Fruit fly (Drosophila melanogaster) whole organism, wandering third instar larva: Measurements from ENCODE around the gene CG12589.

Experiments
- CG32264 ChIP-seq: fragments of 200-800 bp; sonication (Bioruptor generic); optimal IDR thresholded peaks from 2 replicates; lab custom pipeline; 2016; ENCODE audit warnings: missing biosample characterization, missing genetic modification characterization
- CG9705 ChIP-seq: fragments of 200-800 bp; sonication (Bioruptor generic); optimal IDR thresholded peaks from 2 replicates; lab custom pipeline; 2018; ENCODE audit warnings: missing biosample characterization, mild to moderate bottlenecking, missing genetic modification characterization
- CrebA ChIP-seq: fragments of 200-800 bp; sonication (Bioruptor generic); optimal IDR thresholded peaks from 2 replicates; lab custom pipeline; 2016; ENCODE audit warnings: missing biosample characterization, mild to moderate bottlenecking, missing genetic modification characterization, borderline replicate concordance
- Dfd ChIP-seq: fragments of >200 bp; optimal IDR thresholded peaks from 2 replicates; lab custom pipeline; 2017; ENCODE audit warnings: missing biosample characterization, missing genetic modification characterization
- Dif ChIP-seq: fragments of 200-275, 200-300 bp; sonication (Bioruptor generic); optimal IDR thresholded peaks from 2 replicates; lab custom pipeline; 2018; ENCODE audit warnings: missing biosample characterization, missing genetic modification characterization; ENCODE audit not compliant: partially characterized antibody
- GATAd ChIP-seq: sonication (Bioruptor generic); optimal IDR thresholded peaks from 2 replicates; lab custom pipeline; 2016; ENCODE audit warnings: missing biosample characterization, missing genetic modification characterization
- HLH106 ChIP-seq: fragments of 200-800 bp; optimal IDR thresholded peaks from 3 replicates; lab custom pipeline; 2019; ENCODE audit warnings: missing biosample characterization, mild to moderate bottlenecking, missing genetic modification characterization, moderate library complexity
- Hnf4 ChIP-seq: fragments of 200-800 bp; sonication (Bioruptor generic); optimal IDR thresholded peaks from 2 replicates; lab custom pipeline; 2016; ENCODE audit warnings: missing biosample characterization, mild to moderate bottlenecking, missing genetic modification characterization
- Hr78 ChIP-seq: fragments of >200 bp; optimal IDR thresholded peaks from 2 replicates; lab custom pipeline; 2017; ENCODE audit warnings: missing biosample characterization, missing genetic modification characterization
- Hr83 ChIP-seq: fragments of 200-300 bp; sonication (Bioruptor generic); optimal IDR thresholded peaks from 2 replicates; lab custom pipeline; 2016; ENCODE audit warnings: missing biosample characterization, mild to moderate bottlenecking, missing genetic modification characterization, moderate library complexity; ENCODE audit not compliant: poor library complexity, severe bottlenecking
- Jra ChIP-seq: sonication (Bioruptor generic); optimal IDR thresholded peaks from 2 replicates; lab custom pipeline; 2016; ENCODE audit warnings: missing biosample characterization, missing genetic modification characterization
- Mio ChIP-seq: sonication (Bioruptor generic); optimal IDR thresholded peaks from 2 replicates; lab custom pipeline; 2016; ENCODE audit warnings: missing biosample characterization, missing genetic modification characterization
- Myc ChIP-seq: fragments of >200 bp; optimal IDR thresholded peaks from 2 replicates; lab custom pipeline; 2017
- N ChIP-seq: fragments of >200 bp; optimal IDR thresholded peaks from 2 replicates; lab custom pipeline; 2018; ENCODE audit warnings: missing biosample characterization, missing external identifiers, missing genetic modification characterization
- OdsH ChIP-seq: fragments of 200-800 bp; sonication (Bioruptor generic); optimal IDR thresholded peaks from 2 replicates; lab custom pipeline; 2016; ENCODE audit warnings: missing biosample characterization, mild to moderate bottlenecking, missing genetic modification characterization
- Rel ChIP-seq, 2 experiments: fragments of 200-800 bp; sonication (Bioruptor generic) in 1 of 2; optimal IDR thresholded peaks; 2 replicates in 1 of 2; 3 replicates in 1 of 2; lab custom pipeline; 2016 to 2019; ENCODE audit warnings: mild to moderate bottlenecking in 2 of 2, missing biosample characterization in 2 of 2, missing genetic modification characterization in 2 of 2, moderate library complexity in 1 of 2
- Sp1 ChIP-seq: fragments of 200-800 bp; sonication (Bioruptor generic); optimal IDR thresholded peaks from 3 replicates; lab custom pipeline; 2019; ENCODE audit warnings: missing biosample characterization, mild to moderate bottlenecking, missing genetic modification characterization, moderate library complexity
- Vsx2 ChIP-seq: fragments of 200-300, 225-300 bp; sonication (Bioruptor generic); optimal IDR thresholded peaks from 2 replicates; lab custom pipeline; 2018; ENCODE audit warnings: missing biosample characterization, missing genetic modification characterization; ENCODE audit not compliant: partially characterized antibody
- br ChIP-seq: fragments of 200-800 bp; sonication (Bioruptor generic); optimal IDR thresholded peaks from 2 replicates; lab custom pipeline; 2016; ENCODE audit warnings: missing biosample characterization, missing genetic modification characterization
- brk ChIP-seq: fragments of 200-800 bp; sonication (Bioruptor generic); optimal IDR thresholded peaks from 2 replicates; lab custom pipeline; 2016; ENCODE audit warnings: missing biosample characterization, mild to moderate bottlenecking, missing genetic modification characterization
- dl ChIP-seq, 2 experiments: fragments of 175-275, 200-275 bp in 1 of 2; fragments of 200-275 bp in 1 of 2; sonication (Bioruptor generic); optimal IDR thresholded peaks; lab custom pipeline; 2018; ENCODE audit warnings: mild to moderate bottlenecking in 2 of 2, missing biosample characterization in 2 of 2, missing genetic modification characterization in 2 of 2, moderate library complexity in 2 of 2; ENCODE audit not compliant: partially characterized antibody in 2 of 2, insufficient read depth in 1 of 2
- dmrt93B ChIP-seq: fragments of 200-800 bp; sonication (Bioruptor generic); optimal IDR thresholded peaks from 2 replicates; lab custom pipeline; 2018; ENCODE audit warnings: missing biosample characterization, mild to moderate bottlenecking, missing genetic modification characterization
- dsf ChIP-seq: sonication (Bioruptor generic); optimal IDR thresholded peaks from 2 replicates; lab custom pipeline; 2016; ENCODE audit warnings: missing biosample characterization, missing genetic modification characterization, borderline replicate concordance
- ey ChIP-seq: fragments of 200-800 bp; sonication (Bioruptor generic); optimal IDR thresholded peaks from 2 replicates; lab custom pipeline; 2016; ENCODE audit warnings: missing biosample characterization, missing genetic modification characterization
- foxo ChIP-seq, 2 experiments: fragments of 200-800 bp; sonication (Bioruptor generic); optimal IDR thresholded peaks; 2 replicates in 1 of 2; 3 replicates in 1 of 2; lab custom pipeline; 2016 to 2017; ENCODE audit warnings: missing biosample characterization in 2 of 2, missing genetic modification characterization in 2 of 2
- fru ChIP-seq: fragments of 200-800 bp; sonication (Bioruptor generic); optimal IDR thresholded peaks from 3 replicates; lab custom pipeline; 2016; ENCODE audit warnings: missing biosample characterization, mild to moderate bottlenecking, missing genetic modification characterization
- h ChIP-seq: fragments of 200-800 bp; sonication (Bioruptor generic); optimal IDR thresholded peaks from 3 replicates; lab custom pipeline; 2016; ENCODE audit warnings: missing biosample characterization, mild to moderate bottlenecking, missing genetic modification characterization
- jim ChIP-seq: fragments of 175-275, 200-325 bp; sonication (Bioruptor generic); optimal IDR thresholded peaks from 2 replicates; lab custom pipeline; 2016; ENCODE audit warnings: missing biosample characterization, mild to moderate bottlenecking, missing genetic modification characterization
- lola ChIP-seq: fragments of >200 bp; optimal IDR thresholded peaks from 2 replicates; lab custom pipeline; 2017; ENCODE audit warnings: missing biosample characterization, missing genetic modification characterization
- pan ChIP-seq: fragments of >200 bp; optimal IDR thresholded peaks from 2 replicates; lab custom pipeline; 2017
- psq ChIP-seq: fragments of 200-800 bp; sonication (Bioruptor generic); optimal IDR thresholded peaks from 3 replicates; lab custom pipeline; 2017; ENCODE audit warnings: missing biosample characterization, mild to moderate bottlenecking, missing genetic modification characterization, moderate library complexity
- rgr ChIP-seq: fragments of 200-800 bp; sonication (Bioruptor generic); optimal IDR thresholded peaks from 3 replicates; lab custom pipeline; 2016; ENCODE audit warnings: missing biosample characterization, mild to moderate bottlenecking, missing genetic modification characterization
- sage ChIP-seq: fragments of 200-800 bp; sonication (Bioruptor generic); optimal IDR thresholded peaks from 2 replicates; lab custom pipeline; 2016; ENCODE audit warnings: missing biosample characterization, mild to moderate bottlenecking, missing genetic modification characterization
- sv ChIP-seq: fragments of 200-800 bp; sonication (Bioruptor generic); optimal IDR thresholded peaks from 3 replicates; lab custom pipeline; 2016; ENCODE audit warnings: missing biosample characterization, missing genetic modification characterization
- tai ChIP-seq: sonication (Bioruptor generic); optimal IDR thresholded peaks from 2 replicates; lab custom pipeline; 2016; ENCODE audit warnings: missing biosample characterization, missing genetic modification characterization
- usp ChIP-seq: fragments of >200 bp; optimal IDR thresholded peaks from 2 replicates; lab custom pipeline; 2017; ENCODE audit warnings: missing biosample characterization, missing genetic modification characterization
- woc ChIP-seq: sonication (Bioruptor generic); optimal IDR thresholded peaks from 2 replicates; lab custom pipeline; 2016; ENCODE audit warnings: missing biosample characterization, mild to moderate bottlenecking, missing genetic modification characterization

CG12589 gene

DNA sequence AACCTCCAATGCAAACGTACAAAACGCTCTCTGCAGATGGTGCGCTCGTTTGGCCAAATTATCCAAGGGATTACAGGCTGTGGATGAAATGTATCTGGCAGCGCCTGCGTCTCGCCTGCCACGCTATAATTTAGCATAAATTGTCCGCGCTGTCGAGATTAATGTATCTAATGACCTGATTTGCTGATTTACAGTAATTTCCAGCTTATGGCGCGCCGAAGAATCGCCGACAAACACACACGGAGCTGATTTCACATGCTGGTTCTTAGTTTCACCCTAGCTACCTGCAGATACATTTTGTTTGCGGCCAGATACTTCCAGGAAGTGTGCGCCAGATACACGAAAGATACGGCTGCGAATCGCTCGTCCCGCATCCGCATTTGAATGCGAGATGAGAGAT lies 44.5 kb downstream of the CG12589 start:
- TF ChIP-seq CrebA (no peak), brk (GFP tag; lab: Kevin White, UChicago) (no peak), foxo (GFP tag; optimal IDR thresholded peaks at IDR 0.05; lab: Kevin White, UChicago) (no peak), ey (GFP tag; lab: Kevin White, UChicago) (no peak), jim (GFP tag; lab: Kevin White, UChicago) (no peak), GATAd (no peak), dl (GFP tag; optimal IDR thresholded peaks at IDR 0.05; lab: Kevin White, UChicago; ENCODE audit: insufficient read depth in 1 of 2, partially characterized antibody in 2 of 2) (no peak), Hr83 (GFP tag; lab: Kevin White, UChicago) (no peak), OdsH (GFP tag; lab: Kevin White, UChicago) (no peak), Rel (GFP tag; optimal IDR thresholded peaks at IDR 0.05; lab: Kevin White, UChicago) (no peak), Rel (tag; optimal IDR thresholded peaks at IDR 0.05; lab: Kevin White, UChicago) (no peak), fru (GFP tag; lab: Kevin White, UChicago) (no peak)

DNA sequence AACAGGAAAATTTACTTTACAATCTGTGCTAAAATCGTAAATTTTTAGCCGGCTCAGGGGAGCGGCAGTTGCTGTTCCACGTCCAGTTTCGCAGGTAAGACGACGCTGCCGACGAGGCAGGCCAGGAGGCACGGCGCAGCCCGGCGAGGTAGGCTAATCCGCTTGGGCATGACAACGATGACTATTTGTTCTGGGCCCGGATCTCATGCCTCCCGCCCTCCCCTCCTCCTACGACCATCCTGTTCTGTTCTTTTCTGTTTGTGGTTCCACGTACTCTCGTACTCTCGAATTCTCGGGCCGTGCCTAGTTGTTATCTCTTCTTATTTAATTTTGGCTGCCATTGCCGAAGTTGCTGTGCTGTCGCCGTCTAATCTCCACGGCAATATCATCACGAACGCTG lies 48.5 kb downstream of the CG12589 start:
- no peak for TF ChIP-seq tai (GFP tag; lab: Kevin White, UChicago)
- TF ChIP-seq Hr78 (GFP tag; lab: Kevin White, UChicago) = no peak
- no peak for TF ChIP-seq usp (GFP tag; lab: Kevin White, UChicago)
- no peak for TF ChIP-seq Rel (GFP tag; optimal IDR thresholded peaks at IDR 0.05; lab: Kevin White, UChicago)
- no peak for TF ChIP-seq Rel (tag; optimal IDR thresholded peaks at IDR 0.05; lab: Kevin White, UChicago)
- TF ChIP-seq N (GFP tag; lab: Kevin White, UChicago) = no peak
- no peak for TF ChIP-seq Vsx2
- TF ChIP-seq Dfd (GFP tag; lab: Kevin White, UChicago) = no peak
- TF ChIP-seq Sp1 (GFP tag; lab: Kevin White, UChicago) = no peak
- no peak for TF ChIP-seq dsf
- no peak for TF ChIP-seq Mio (GFP tag; lab: Kevin White, UChicago)
- TF ChIP-seq dmrt93B = no peak
- no peak for TF ChIP-seq CG32264 (GFP tag; lab: Kevin White, UChicago)
- no peak for TF ChIP-seq Hr83 (GFP tag; lab: Kevin White, UChicago)
- TF ChIP-seq brk (GFP tag; lab: Kevin White, UChicago) = no peak
- no peak for TF ChIP-seq Hnf4 (GFP tag; lab: Kevin White, UChicago)
- no peak for TF ChIP-seq Myc
- no peak for TF ChIP-seq h (GFP tag; lab: Kevin White, UChicago)
- no peak for TF ChIP-seq lola
- TF ChIP-seq GATAd = no peak

DNA sequence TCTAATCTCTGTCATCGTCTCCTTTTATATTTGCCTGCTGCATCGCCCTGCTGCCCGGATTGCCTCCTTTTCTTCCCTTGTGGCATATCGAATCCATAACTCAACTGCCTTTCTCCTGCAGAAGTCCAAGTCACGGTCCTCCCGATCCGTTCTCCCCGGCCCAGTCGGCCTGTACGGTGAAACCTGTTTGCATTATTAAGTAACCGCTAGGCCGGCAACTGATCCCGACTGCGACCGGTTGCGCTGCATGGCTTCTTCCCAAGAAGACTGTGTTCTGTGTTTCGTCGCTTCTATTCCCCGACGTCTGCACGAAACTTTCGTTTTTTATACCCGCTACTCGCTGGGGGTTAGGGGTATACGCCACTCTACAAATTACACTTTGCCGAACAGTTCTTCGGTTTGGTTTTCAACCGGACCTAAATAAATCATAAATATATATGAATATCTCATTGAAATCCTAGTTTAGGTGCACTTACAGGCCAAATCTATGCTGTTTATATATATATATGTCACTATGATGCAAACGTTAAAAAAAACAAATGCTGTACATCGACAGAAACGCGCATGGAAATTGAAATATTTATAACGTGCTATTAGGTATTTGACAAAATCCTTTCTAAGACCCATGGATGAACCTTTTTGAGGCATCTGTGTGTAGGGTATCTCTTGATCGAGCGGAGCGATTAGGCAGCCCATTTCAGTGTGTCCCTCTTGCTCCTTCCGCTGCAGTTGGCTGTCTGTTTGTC lies 49.1 kb downstream of the CG12589 start:
- TF ChIP-seq dmrt93B (peak; percentile 50), woc (GFP tag; lab: Kevin White, UChicago) (peak; percentile 51), brk (GFP tag; lab: Kevin White, UChicago) (peak; percentile 56), CG9705 (GFP tag; lab: Kevin White, UChicago) (no peak), sage (peak; percentile 29), h (GFP tag; lab: Kevin White, UChicago) (peak; percentile 55), fru (GFP tag; lab: Kevin White, UChicago) (peak; percentile 65), ey (GFP tag; lab: Kevin White, UChicago) (peak; percentile 44), foxo (GFP tag; optimal IDR thresholded peaks at IDR 0.05; lab: Kevin White, UChicago) (peak in 1 of 2 experiments; percentile 61), pan (lab: Kevin White, UChicago) (no peak), Myc (no peak), Dif (peak; percentile 32), CG32264 (GFP tag; lab: Kevin White, UChicago) (no peak), OdsH (GFP tag; lab: Kevin White, UChicago) (peak; percentile 50), HLH106 (tag; lab: Kevin White, UChicago) (peak; percentile 31), Jra (no peak), rgr (GFP tag; lab: Kevin White, UChicago) (peak; percentile 49), Mio (GFP tag; lab: Kevin White, UChicago) (no peak), sv (GFP tag; lab: Kevin White, UChicago) (no peak), Hr78 (GFP tag; lab: Kevin White, UChicago) (no peak), dsf (no peak), br (GFP tag; lab: Kevin White, UChicago) (peak; percentile 24), GATAd (no peak), Rel (GFP tag; optimal IDR thresholded peaks at IDR 0.05; lab: Kevin White, UChicago) (no peak), Rel (tag; optimal IDR thresholded peaks at IDR 0.05; lab: Kevin White, UChicago) (no peak), psq (GFP tag; lab: Kevin White, UChicago) (peak; percentile 52), N (GFP tag; lab: Kevin White, UChicago) (no peak), Sp1 (GFP tag; lab: Kevin White, UChicago) (peak; percentile 27), dl (GFP tag; optimal IDR thresholded peaks at IDR 0.05; lab: Kevin White, UChicago; ENCODE audit: insufficient read depth in 1 of 2, partially characterized antibody in 2 of 2) (no peak), Vsx2 (peak; percentile 33), usp (GFP tag; lab: Kevin White, UChicago) (no peak)
